Fruit fly (Drosophila melanogaster) whole organism, embryonic: ENCODE data around the gene Kpc1.

Experiments
- B-H1 ChIP-seq: fragments of 200-800 bp; sonication (Bioruptor generic); IDR thresholded peaks from 3 replicates; pipeline ENCODE4 v1.3.6; 2022; ENCODE audit warnings: missing biosample characterization, missing genetic modification characterization
- Bdp1 ChIP-seq: fragments of 200-800 bp; sonication (Bioruptor generic); optimal IDR thresholded peaks from 3 replicates; lab custom pipeline; 2016; ENCODE audit warnings: missing biosample characterization, missing genetic modification characterization
- Bgb ChIP-seq: fragments of 200-800 bp; sonication (Bioruptor generic); IDR thresholded peaks from 2 replicates; pipeline ENCODE4 v1.3.6; 2022; ENCODE audit warnings: missing biosample characterization, missing genetic modification characterization; ENCODE audit not compliant: partially characterized antibody
- CG10959 ChIP-seq: fragments of 200-800 bp; sonication (Bioruptor generic); IDR thresholded peaks from 2 replicates; pipeline ENCODE4 v1.3.6; 2022; ENCODE audit warnings: missing biosample characterization, missing genetic modification characterization
- CG10979 ChIP-seq: fragments of 200-800 bp; sonication (Bioruptor generic); optimal IDR thresholded peaks from 2 replicates; lab custom pipeline; 2018; ENCODE audit warnings: missing biosample characterization, mild to moderate bottlenecking, missing genetic modification characterization, moderate library complexity
- CG11456 ChIP-seq: fragments of 200-800 bp; sonication (Bioruptor generic); IDR thresholded peaks from 3 replicates; pipeline ENCODE4 v1.3.6; 2022; ENCODE audit warnings: missing biosample characterization, missing genetic modification characterization
- CG12071 ChIP-seq: fragments of 200-800 bp; sonication (Bioruptor generic); optimal IDR thresholded peaks from 3 replicates; lab custom pipeline; 2018; ENCODE audit warnings: missing biosample characterization, mild to moderate bottlenecking, missing genetic modification characterization
- CG12104 ChIP-seq: fragments of 200-800 bp; sonication (Bioruptor generic); optimal IDR thresholded peaks from 3 replicates; lab custom pipeline; 2016; ENCODE audit warnings: missing biosample characterization, missing genetic modification characterization
- CG14050 ChIP-seq: fragments of 200-800 bp; sonication (Bioruptor generic); IDR thresholded peaks from 3 replicates; pipeline ENCODE4 v1.3.6; 2022; ENCODE audit warnings: missing biosample characterization, missing genetic modification characterization
- CG17385 ChIP-seq: fragments of 200-800 bp; sonication (Bioruptor generic); optimal IDR thresholded peaks from 3 replicates; lab custom pipeline; 2018; ENCODE audit warnings: missing biosample characterization, mild to moderate bottlenecking, missing genetic modification characterization
- CG17829 ChIP-seq: fragments of 200-800 bp; optimal IDR thresholded peaks from 2 replicates; lab custom pipeline; 2019; ENCODE audit warnings: missing biosample characterization, mild to moderate bottlenecking, missing genetic modification characterization, moderate library complexity
- CG2889 ChIP-seq: fragments of 200-800 bp; sonication (Bioruptor generic); IDR thresholded peaks from 3 replicates; pipeline ENCODE4 v1.3.6; 2022; ENCODE audit warnings: missing biosample characterization, missing genetic modification characterization
- CG30431 ChIP-seq: fragments of 200-800 bp; sonication (Bioruptor generic); optimal IDR thresholded peaks from 2 replicates; lab custom pipeline; 2017; ENCODE audit warnings: missing biosample characterization, missing genetic modification characterization
- CG31365 ChIP-seq: fragments of 200-800 bp; sonication (Bioruptor generic); optimal IDR thresholded peaks from 2 replicates; lab custom pipeline; 2018; ENCODE audit warnings: missing biosample characterization, mild to moderate bottlenecking, missing genetic modification characterization
- CG4730 ChIP-seq: fragments of 200-800 bp; sonication (Bioruptor generic); IDR thresholded peaks from 2 replicates; pipeline ENCODE4 v1.3.6; 2022; ENCODE audit warnings: missing biosample characterization, missing genetic modification characterization
- CG4854 ChIP-seq: fragments of 200-800 bp; sonication (Bioruptor generic); optimal IDR thresholded peaks from 2 replicates; lab custom pipeline; 2016; ENCODE audit warnings: missing biosample characterization, missing genetic modification characterization, inconsistent platforms
- CG7745 ChIP-seq: fragments of 200-800 bp; sonication (Bioruptor generic); optimal IDR thresholded peaks from 2 replicates; lab custom pipeline; 2018; ENCODE audit warnings: missing biosample characterization, mild to moderate bottlenecking, missing genetic modification characterization, moderate library complexity
- CG7928 ChIP-seq: fragments of 200-800 bp; sonication (Bioruptor generic); optimal IDR thresholded peaks from 2 replicates; lab custom pipeline; 2017; ENCODE audit warnings: missing biosample characterization, mild to moderate bottlenecking, missing genetic modification characterization
- CG8478 ChIP-seq: fragments of >200 bp; optimal IDR thresholded peaks from 2 replicates; lab custom pipeline; 2018
- CG8765 ChIP-seq: fragments of 200-800 bp; sonication (Bioruptor generic); IDR thresholded peaks from 2 replicates; pipeline ENCODE4 v1.3.6; 2022; ENCODE audit warnings: missing biosample characterization, missing genetic modification characterization
- Chrac-16 ChIP-seq: fragments of 200-800 bp; sonication (Bioruptor generic); optimal IDR thresholded peaks from 3 replicates; lab custom pipeline; 2016; ENCODE audit warnings: missing biosample characterization, missing genetic modification characterization
- Doc2 ChIP-seq: fragments of 200-800 bp; sonication (Bioruptor generic); IDR thresholded peaks from 2 replicates; pipeline ENCODE4 v1.3.6; 2022; ENCODE audit warnings: missing biosample characterization, missing genetic modification characterization
- ERR ChIP-seq: fragments of 200-800 bp; sonication (Bioruptor generic); optimal IDR thresholded peaks from 2 replicates; lab custom pipeline; 2016; ENCODE audit warnings: missing biosample characterization, missing genetic modification characterization
- Fer3 ChIP-seq: fragments of 200-800 bp; sonication (Bioruptor generic); optimal IDR thresholded peaks from 2 replicates; lab custom pipeline; 2018; ENCODE audit warnings: missing biosample characterization, mild to moderate bottlenecking, missing genetic modification characterization, moderate library complexity
- HHEX ChIP-seq: fragments of 200-800 bp; sonication (Bioruptor generic); optimal IDR thresholded peaks from 3 replicates; lab custom pipeline; 2017; ENCODE audit warnings: missing biosample characterization, mild to moderate bottlenecking, missing genetic modification characterization, missing genetic modification reagents
- HLH4C ChIP-seq: fragments of 200-800 bp; sonication (Bioruptor generic); IDR thresholded peaks from 3 replicates; pipeline ENCODE4 v1.3.6; 2022; ENCODE audit warnings: missing biosample characterization, missing genetic modification characterization; ENCODE audit not compliant: partially characterized antibody
- Myb ChIP-seq: fragments of 200-800 bp; sonication (Bioruptor generic); optimal IDR thresholded peaks from 2 replicates; lab custom pipeline; 2016; ENCODE audit warnings: missing biosample characterization, missing genetic modification characterization
- Nf-YC ChIP-seq: fragments of 200-800 bp; optimal IDR thresholded peaks from 3 replicates; lab custom pipeline; 2019; ENCODE audit warnings: missing biosample characterization, mild to moderate bottlenecking, missing genetic modification characterization, moderate library complexity
- NfI ChIP-seq: fragments of 200-800 bp; sonication (Bioruptor generic); optimal IDR thresholded peaks from 3 replicates; lab custom pipeline; 2018; ENCODE audit warnings: missing biosample characterization, mild to moderate bottlenecking, missing genetic modification characterization, moderate library complexity
- Sox100B ChIP-seq: fragments of 200-800 bp; sonication (Bioruptor generic); optimal IDR thresholded peaks from 3 replicates; lab custom pipeline; 2018; ENCODE audit warnings: missing biosample characterization, mild to moderate bottlenecking, missing genetic modification characterization
- Taf1 ChIP-seq: fragments of 200-800 bp; sonication (Bioruptor generic); IDR thresholded peaks from 2 replicates; pipeline ENCODE4 v1.3.6; 2022; ENCODE audit warnings: missing biosample characterization, missing genetic modification characterization
- Xbp1 ChIP-seq: fragments of 200-800 bp; sonication (Bioruptor generic); optimal IDR thresholded peaks from 3 replicates; lab custom pipeline; 2016; ENCODE audit warnings: missing biosample characterization, mild to moderate bottlenecking, missing genetic modification characterization
- ato ChIP-seq: fragments of 200-800 bp; sonication (Bioruptor generic); IDR thresholded peaks from 2 replicates; pipeline ENCODE4 v1.3.6; 2022; ENCODE audit warnings: missing biosample characterization, missing genetic modification characterization; ENCODE audit not compliant: partially characterized antibody
- dysf ChIP-seq: fragments of 200-800 bp; sonication (Bioruptor generic); IDR thresholded peaks from 3 replicates; pipeline ENCODE4 v1.3.6; 2022; ENCODE audit warnings: missing biosample characterization, missing genetic modification characterization
- exex ChIP-seq: fragments of 200-800 bp; sonication (Bioruptor generic); optimal IDR thresholded peaks from 4 replicates; lab custom pipeline; 2018; ENCODE audit warnings: missing biosample characterization, mild to moderate bottlenecking, missing genetic modification characterization, moderate library complexity
- maf-S ChIP-seq: fragments of 200-800 bp; sonication (Bioruptor generic); optimal IDR thresholded peaks from 2 replicates; lab custom pipeline; 2016; ENCODE audit warnings: missing biosample characterization, missing genetic modification characterization
- onecut ChIP-seq: fragments of 200-800 bp; sonication (Bioruptor generic); IDR thresholded peaks from 2 replicates; pipeline ENCODE4 v1.3.6; 2022; ENCODE audit warnings: missing biosample characterization, missing genetic modification characterization
- salm ChIP-seq: fragments of 200-800 bp; sonication (Bioruptor generic); optimal IDR thresholded peaks from 2 replicates; lab custom pipeline; 2018; ENCODE audit warnings: missing biosample characterization, mild to moderate bottlenecking, missing genetic modification characterization
- sc ChIP-seq, 3 experiments: fragments of >200 bp in 2 of 3; fragments of 200-800 bp in 1 of 3; sonication (Bioruptor generic) in 1 of 3; optimal IDR thresholded peaks; 2 replicates in 2 of 3; 3 replicates in 1 of 3; lab custom pipeline; 2017; ENCODE audit warnings: mild to moderate bottlenecking in 1 of 3, missing biosample characterization in 1 of 3, missing genetic modification characterization in 1 of 3, missing genetic modification reagents in 1 of 3
- scrt ChIP-seq: fragments of 200-800 bp; sonication (Bioruptor generic); optimal IDR thresholded peaks from 2 replicates; lab custom pipeline; 2018; ENCODE audit warnings: missing biosample characterization, mild to moderate bottlenecking, missing genetic modification characterization, moderate library complexity
- sob ChIP-seq: fragments of 200-800 bp; sonication (Bioruptor generic); IDR thresholded peaks from 2 replicates; pipeline ENCODE4 v1.3.6; 2022; ENCODE audit warnings: missing biosample characterization, missing genetic modification characterization
- ssp ChIP-seq: fragments of 200-800 bp; sonication (Bioruptor generic); IDR thresholded peaks from 2 replicates; pipeline ENCODE4 v1.3.6; 2022; ENCODE audit warnings: missing biosample characterization, missing genetic modification characterization
- sug ChIP-seq: fragments of 200-800 bp; optimal IDR thresholded peaks from 2 replicates; lab custom pipeline; 2019; ENCODE audit warnings: missing biosample characterization, mild to moderate bottlenecking, missing genetic modification characterization, moderate library complexity
- tll ChIP-seq, 2 experiments: fragments of 200-800 bp in 1 of 2; fragments of >200 bp in 1 of 2; sonication (Bioruptor generic) in 1 of 2; optimal IDR thresholded peaks; 2 replicates each; lab custom pipeline; 2017 to 2019; ENCODE audit warnings: missing biosample characterization in 2 of 2, missing genetic modification characterization in 2 of 2, mild to moderate bottlenecking in 1 of 2, moderate library complexity in 1 of 2
- tup ChIP-seq: fragments of 200-800 bp; sonication (Bioruptor generic); optimal IDR thresholded peaks from 2 replicates; lab custom pipeline; 2016; ENCODE audit warnings: missing biosample characterization, mild to moderate bottlenecking, missing genetic modification characterization, moderate library complexity
- zen2 ChIP-seq: fragments of 200-800 bp; sonication (Bioruptor generic); IDR thresholded peaks from 3 replicates; pipeline ENCODE4 v1.3.6; 2022; ENCODE audit warnings: missing biosample characterization, missing genetic modification characterization; ENCODE audit not compliant: partially characterized antibody
- zf30C ChIP-seq: fragments of 200-800 bp; sonication (Bioruptor generic); optimal IDR thresholded peaks from 3 replicates; lab custom pipeline; 2018; ENCODE audit warnings: missing biosample characterization, mild to moderate bottlenecking, missing genetic modification characterization

Gene Kpc1

dm6 chr3R:15231635-15232138, 35.7 kb upstream of the Kpc1 start (continued):
- TF ChIP-seq salm = peak; percentile 1
- no peak for TF ChIP-seq tll (GFP tag; optimal IDR thresholded peaks at IDR 0.05; lab: Kevin White, UChicago)
- no peak for TF ChIP-seq zen2

dm6 chr3R:15230285-15230684, 34.3 kb upstream of the Kpc1 start, which contains the start of gene CG34316:
Gene CG34316 (plus strand): TSS chr3R:15230585.
- TF ChIP-seq Bdp1 (GFP tag; lab: Kevin White, UChicago) = no peak
- peak; percentile 55 for TF ChIP-seq sug (tag; lab: Kevin White, UChicago)
- no peak for TF ChIP-seq sob (GFP tag; lab: Robert Waterston, UW)
- no peak for TF ChIP-seq CG11456
- no peak for TF ChIP-seq Fer3 (tag; lab: Kevin White, UChicago)
- TF ChIP-seq CG8765 = no peak
- no peak for TF ChIP-seq HHEX (GFP tag; lab: Kevin White, UChicago)
- no peak for TF ChIP-seq ato
- no peak for TF ChIP-seq CG10959 (GFP tag; lab: Robert Waterston, UW)
- no peak for TF ChIP-seq Myb (GFP tag; lab: Kevin White, UChicago)
- TF ChIP-seq tup (GFP tag; lab: Kevin White, UChicago) = no peak
- no peak for TF ChIP-seq B-H1 (GFP tag; lab: Robert Waterston, UW)
- no peak for TF ChIP-seq CG30431
- TF ChIP-seq exex (tag; lab: Kevin White, UChicago) = peak; percentile 30

- TF ChIP-seq CG2889 (GFP tag; lab: Robert Waterston, UW) = peak; percentile 100
- peak; percentile 100 for TF ChIP-seq CG4854 (GFP tag; lab: Kevin White, UChicago)
- TF ChIP-seq zf30C (GFP tag; lab: Kevin White, UChicago) = peak; percentile 72
- TF ChIP-seq ERR (GFP tag; lab: Kevin White, UChicago) = peak; percentile 98
- TF ChIP-seq CG31365 = peak; percentile 95
- TF ChIP-seq CG8478 (lab: Kevin White, UChicago) = no peak
- no peak for TF ChIP-seq Bgb (GFP tag; lab: Robert Waterston, UW)
- TF ChIP-seq Chrac-16 = peak; percentile 100
- TF ChIP-seq CG17829 (tag; lab: Kevin White, UChicago) = peak; percentile 100
- peak; percentile 99 for TF ChIP-seq scrt (GFP tag; lab: Kevin White, UChicago)
- TF ChIP-seq CG10979 (tag; lab: Kevin White, UChicago) = peak; percentile 100
- peak; percentile 100 for TF ChIP-seq Sox100B (GFP tag; lab: Kevin White, UChicago)
- TF ChIP-seq CG12071 (GFP tag; lab: Kevin White, UChicago) = peak; percentile 100
- peak; percentile 97 for TF ChIP-seq ssp (GFP tag; lab: Robert Waterston, UW)
- TF ChIP-seq CG7745 (tag; lab: Kevin White, UChicago) = peak; percentile 99
- peak; percentile 96 for TF ChIP-seq Nf-YC (tag; lab: Kevin White, UChicago)
- peak; percentile 100 for TF ChIP-seq CG4730 (GFP tag; lab: Robert Waterston, UW)
- TF ChIP-seq CG17385 (GFP tag; lab: Kevin White, UChicago) = peak; percentile 100
- TF ChIP-seq NfI (GFP tag; lab: Kevin White, UChicago) = peak; percentile 100
- peak; percentile 99 for TF ChIP-seq onecut (GFP tag; lab: Robert Waterston, UW)
- peak; percentile 100 for TF ChIP-seq maf-S (GFP tag; lab: Kevin White, UChicago)
- peak; percentile 99 for TF ChIP-seq Doc2 (GFP tag; lab: Robert Waterston, UW)
- TF ChIP-seq CG12104 (GFP tag; lab: Kevin White, UChicago) = peak; percentile 100
- TF ChIP-seq CG14050 (GFP tag; lab: Robert Waterston, UW) = peak; percentile 100
- peak; percentile 100 for TF ChIP-seq dysf (GFP tag; lab: Robert Waterston, UW)
- peak; percentile 89 for TF ChIP-seq CG7928
- no peak for TF ChIP-seq sc (optimal IDR thresholded peaks at IDR 0.05; lab: Kevin White, UChicago)
- TF ChIP-seq sc (GFP tag; optimal IDR thresholded peaks at IDR 0.05; lab: Kevin White, UChicago) = peak; percentile 100
- peak; percentile 100 for TF ChIP-seq Taf1 (GFP tag; lab: Robert Waterston, UW)
- TF ChIP-seq HLH4C = no peak
- peak; percentile 100 for TF ChIP-seq Xbp1 (GFP tag; lab: Kevin White, UChicago)
These were observed 33.4 kb upstream of the Kpc1 start, which contains the start of the genes Art3 and mRpS10 for dm6 chr3R:15229329-15229876. Gene Art3 (minus strand): TSS chr3R:15229408. Gene mRpS10 (plus strand): TSS chr3R:15229665.
